Worm (Caenorhabditis elegans): Measurements from ENCODE around the gene ZK673.11.

DNA sequence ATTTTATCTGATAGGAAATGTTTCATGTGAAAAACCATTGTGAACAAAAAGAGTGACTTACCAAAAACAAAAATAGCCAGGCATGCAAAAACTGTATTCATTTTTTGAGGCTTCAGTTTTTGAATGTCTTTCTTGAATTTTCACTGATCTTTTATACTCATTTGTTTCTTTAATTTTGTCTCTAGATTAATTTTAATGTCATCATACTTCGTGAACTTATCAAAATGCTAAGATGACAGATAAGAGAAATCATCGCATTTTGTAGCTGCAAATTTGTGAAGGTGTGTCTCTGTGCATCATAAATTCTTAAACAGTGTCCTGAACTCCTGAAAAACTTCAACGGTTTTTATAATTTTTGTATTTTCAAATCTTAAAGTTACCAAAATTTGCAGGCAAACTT lies 19.0 kb downstream of the ZK673.11 start, which contains the start of gene clec-58:
- TF ChIP-seq aly-1 (tag; optimal IDR thresholded peaks at IDR 0.05) = no peak
- no peak for TF ChIP-seq hmbx-1 (tag; optimal IDR thresholded peaks at IDR 0.05)
- TF ChIP-seq tbx-37 (GFP tag; conservative IDR thresholded peaks at IDR 0.05) = no peak
- no peak for TF ChIP-seq sea-1 (GFP tag; conservative IDR thresholded peaks at IDR 0.05)
- no peak for TF ChIP-seq scrt-1 (GFP tag; IDR thresholded peaks at IDR 0.05)
- no peak for TF ChIP-seq ceh-36 (tag; optimal IDR thresholded peaks at IDR 0.05)
- no peak for TF ChIP-seq ceh-13 (GFP tag; optimal IDR thresholded peaks at IDR 0.05)
